Worm (Caenorhabditis elegans) whole organism, L1 larva: Measurements from ENCODE around the gene D1054.18.
A peak's percentile ranks its signal among the peaks of the same experiment; 100 is the strongest.

Source experiments
- C16A3.4 ChIP-seq: fragments of 150-350 bp; optimal IDR thresholded peaks from 2 replicates; lab custom pipeline; 2014; ENCODE audit warnings: missing biosample characterization, missing genetic modification characterization
- F16B12.6 ChIP-seq: fragments of 150-350 bp; optimal IDR thresholded peaks from 2 replicates; lab custom pipeline; 2014; ENCODE audit warnings: missing biosample characterization, missing genetic modification characterization
- Y116A8C.19 ChIP-seq: sonication (generic microtip); optimal IDR thresholded peaks from 2 replicates; lab custom pipeline; 2016; ENCODE audit warnings: missing compliant biosample characterization, missing genetic modification characterization, borderline replicate concordance
- aly-2 ChIP-seq: fragments of 150-350 bp; optimal IDR thresholded peaks from 2 replicates; lab custom pipeline; 2014; ENCODE audit warnings: missing biosample characterization, missing genetic modification characterization
- blmp-1 ChIP-seq: fragments of 150-350 bp; optimal IDR thresholded peaks from 2 replicates; lab custom pipeline; 2014; ENCODE audit warnings: missing biosample characterization, missing genetic modification characterization
- ceh-63 ChIP-seq: fragments of 200-800 bp; sonication (Bioruptor generic); optimal IDR thresholded peaks from 2 replicates; lab custom pipeline; 2018; ENCODE audit warnings: mild to moderate bottlenecking, missing genetic modification characterization, missing compliant biosample characterization
- ceh-82 ChIP-seq, 3 experiments: fragments of 150-350 bp in 1 of 3; sonication (generic microtip) in 2 of 3; optimal IDR thresholded peaks; 2 replicates each; lab custom pipeline; 2014 to 2017; ENCODE audit warnings: missing biosample characterization in 3 of 3, missing genetic modification characterization in 3 of 3
- ceh-88 ChIP-seq: fragments of 200-800 bp; sonication (Bioruptor generic); IDR thresholded peaks from 2 replicates; pipeline ENCODE4 v1.3.6; 2022; ENCODE audit warnings: missing genetic modification characterization, missing compliant biosample characterization
- efl-1 ChIP-seq, 4 experiments: fragments of 150-350 bp; optimal IDR thresholded peaks in 3 of 4; peaks in 1 of 4; 1 replicate in 1 of 4; 2 replicates in 3 of 4; lab custom pipeline; 2014; ENCODE audit warnings: missing biosample characterization in 2 of 4, missing genetic modification characterization in 2 of 4, missing genetic modification reagents in 2 of 4
- egl-13 ChIP-seq: sonication (generic microtip); optimal IDR thresholded peaks from 2 replicates; lab custom pipeline; 2016; ENCODE audit warnings: missing genotype, missing genetic modification reagents, missing genetic modification characterization, missing compliant biosample characterization
- elt-2 ChIP-seq: sonication (generic microtip); optimal IDR thresholded peaks from 2 replicates; lab custom pipeline; 2016; ENCODE audit warnings: missing genetic modification characterization, mild to moderate bottlenecking, inconsistent platforms, missing compliant biosample characterization, missing genetic modification reagents
- elt-3 ChIP-seq, 6 experiments: fragments of 150-350 bp in 1 of 6; sonication (generic microtip); optimal IDR thresholded peaks; 2 replicates each; lab custom pipeline; 2017 to 2018; ENCODE audit warnings: missing biosample characterization in 6 of 6, missing genetic modification characterization in 6 of 6, inconsistent platforms in 1 of 6
- ets-5 ChIP-seq: fragments of 200-800 bp; sonication (Bioruptor generic); IDR thresholded peaks from 2 replicates; pipeline ENCODE4 v1.3.6; 2022; ENCODE audit warnings: missing genetic modification characterization, missing compliant biosample characterization
- fkh-8 ChIP-seq: sonication (generic microtip); optimal IDR thresholded peaks from 2 replicates; lab custom pipeline; 2016; ENCODE audit warnings: mild to moderate bottlenecking, missing genetic modification characterization, missing compliant biosample characterization
- fos-1 ChIP-seq: fragments of 150-350 bp; optimal IDR thresholded peaks from 2 replicates; lab custom pipeline; 2014; ENCODE audit warnings: missing biosample characterization, missing genetic modification characterization
- hlh-17 ChIP-seq: fragments of 200-800 bp; sonication (Bioruptor generic); optimal IDR thresholded peaks from 2 replicates; lab custom pipeline; 2018; ENCODE audit warnings: missing genetic modification characterization, mild to moderate bottlenecking, missing compliant biosample characterization, moderate library complexity, borderline replicate concordance
- hlh-4 ChIP-seq: sonication (generic microtip); optimal IDR thresholded peaks from 2 replicates; lab custom pipeline; 2016; ENCODE audit warnings: mild to moderate bottlenecking, missing genetic modification characterization, missing compliant biosample characterization
- hpl-2 ChIP-seq: fragments of 150-350 bp; optimal IDR thresholded peaks from 2 replicates; lab custom pipeline; 2014; ENCODE audit warnings: missing biosample characterization, missing genetic modification reagents, missing genetic modification characterization
- irx-1 ChIP-seq: sonication (generic microtip); optimal IDR thresholded peaks from 2 replicates; lab custom pipeline; 2016; ENCODE audit warnings: missing genetic modification characterization, missing compliant biosample characterization
- isw-1 ChIP-seq: fragments of 200-800 bp; sonication (Bioruptor generic); IDR thresholded peaks from 2 replicates; pipeline ENCODE4 v1.3.6; 2022; ENCODE audit warnings: missing genetic modification characterization, missing compliant biosample characterization
- lin-14 ChIP-seq: fragments of 200-800 bp; sonication (Bioruptor generic); optimal IDR thresholded peaks from 2 replicates; lab custom pipeline; 2018; ENCODE audit warnings: mild to moderate bottlenecking, missing genetic modification characterization, moderate library complexity, missing compliant biosample characterization
- lin-35 ChIP-seq, 2 experiments: fragments of 150-350 bp; optimal IDR thresholded peaks; 2 replicates each; lab custom pipeline; 2014; ENCODE audit warnings: missing biosample characterization in 2 of 2, missing genetic modification characterization in 2 of 2, missing genetic modification reagents in 2 of 2
- lir-3 ChIP-seq: sonication (generic microtip); optimal IDR thresholded peaks from 2 replicates; lab custom pipeline; 2016; ENCODE audit warnings: mild to moderate bottlenecking, missing genetic modification characterization, moderate library complexity, missing compliant biosample characterization; ENCODE audit not compliant: poor library complexity
- mef-2 ChIP-seq: fragments of 150-350 bp; optimal IDR thresholded peaks from 2 replicates; lab custom pipeline; 2014; ENCODE audit warnings: missing biosample characterization, missing genetic modification characterization
- mep-1 ChIP-seq: fragments of 150-350 bp; optimal IDR thresholded peaks from 2 replicates; lab custom pipeline; 2014; ENCODE audit warnings: missing biosample characterization, missing genetic modification characterization
- nhr-12 ChIP-seq: sonication (generic microtip); optimal IDR thresholded peaks from 2 replicates; lab custom pipeline; 2017; ENCODE audit warnings: missing biosample characterization, missing genetic modification characterization
- nhr-19 ChIP-seq: fragments of 200-800 bp; sonication (Bioruptor generic); conservative IDR thresholded peaks from 2 replicates; pipeline ENCODE4 v1.3.6; 2022; ENCODE audit warnings: missing genetic modification characterization, missing compliant biosample characterization
- nhr-20 ChIP-seq: sonication (generic microtip); optimal IDR thresholded peaks from 2 replicates; lab custom pipeline; 2016; ENCODE audit warnings: mild to moderate bottlenecking, missing genetic modification characterization, missing compliant biosample characterization
- nhr-237 ChIP-seq: fragments of 150-350 bp; optimal IDR thresholded peaks from 2 replicates; lab custom pipeline; 2014; ENCODE audit warnings: missing biosample characterization, missing genetic modification characterization
- nhr-47 ChIP-seq: sonication (generic microtip); optimal IDR thresholded peaks from 2 replicates; lab custom pipeline; 2016; ENCODE audit warnings: mild to moderate bottlenecking, missing genetic modification characterization, moderate library complexity, missing compliant biosample characterization
- nhr-71 ChIP-seq: sonication (generic microtip); optimal IDR thresholded peaks from 2 replicates; lab custom pipeline; 2016; ENCODE audit warnings: mild to moderate bottlenecking, missing genetic modification characterization, moderate library complexity, missing compliant biosample characterization
- nhr-76 ChIP-seq: sonication (generic microtip); optimal IDR thresholded peaks from 2 replicates; lab custom pipeline; 2017; ENCODE audit warnings: missing biosample characterization, missing genetic modification characterization
- nhr-84 ChIP-seq: sonication (generic microtip); optimal IDR thresholded peaks from 2 replicates; lab custom pipeline; 2017; ENCODE audit warnings: missing biosample characterization, missing genetic modification characterization
- nhr-90 ChIP-seq: sonication (generic microtip); optimal IDR thresholded peaks from 2 replicates; lab custom pipeline; 2016; ENCODE audit warnings: mild to moderate bottlenecking, missing genetic modification characterization, missing compliant biosample characterization; ENCODE audit not compliant: poor library complexity
- pax-3 ChIP-seq: fragments of 200-800 bp; sonication (Bioruptor generic); optimal IDR thresholded peaks from 2 replicates; lab custom pipeline; 2018; ENCODE audit warnings: mild to moderate bottlenecking, missing genetic modification characterization, moderate library complexity, missing compliant biosample characterization
- rnt-1 ChIP-seq: sonication (generic microtip); optimal IDR thresholded peaks from 2 replicates; lab custom pipeline; 2016; ENCODE audit warnings: mild to moderate bottlenecking, missing genetic modification characterization, moderate library complexity, missing compliant biosample characterization
- snpc-4 ChIP-seq: fragments of 150-350 bp; optimal IDR thresholded peaks from 2 replicates; lab custom pipeline; 2014; ENCODE audit warnings: missing biosample characterization, missing genetic modification characterization
- snu-23 ChIP-seq: sonication (generic microtip); optimal IDR thresholded peaks from 2 replicates; lab custom pipeline; 2016; ENCODE audit warnings: missing genetic modification characterization, missing compliant biosample characterization
- sox-4 ChIP-seq: sonication (generic microtip); optimal IDR thresholded peaks from 2 replicates; lab custom pipeline; 2016; ENCODE audit warnings: missing genetic modification characterization, missing compliant biosample characterization
- sup-37 ChIP-seq: fragments of 200-800 bp; sonication (Bioruptor generic); optimal IDR thresholded peaks from 2 replicates; lab custom pipeline; 2018; ENCODE audit warnings: mild to moderate bottlenecking, missing genetic modification characterization, missing compliant biosample characterization
- swsn-7 ChIP-seq: sonication (generic microtip); optimal IDR thresholded peaks from 2 replicates; lab custom pipeline; 2016; ENCODE audit warnings: missing genetic modification characterization, missing compliant biosample characterization
- tbx-2 ChIP-seq: sonication (generic microtip); optimal IDR thresholded peaks from 2 replicates; lab custom pipeline; 2016; ENCODE audit warnings: missing genetic modification characterization, missing compliant biosample characterization
- tlp-1 ChIP-seq: fragments of 150-350 bp; optimal IDR thresholded peaks from 2 replicates; lab custom pipeline; 2014; ENCODE audit warnings: missing biosample characterization, missing genetic modification characterization
- unc-62 ChIP-seq: fragments of 150-350 bp; optimal IDR thresholded peaks from 2 replicates; lab custom pipeline; 2014; ENCODE audit warnings: missing biosample characterization, missing genetic modification reagents, missing genetic modification characterization
- unc-86 ChIP-seq: sonication (generic microtip); optimal IDR thresholded peaks from 2 replicates; lab custom pipeline; 2016; ENCODE audit warnings: missing genetic modification characterization, missing compliant biosample characterization
- vab-15 ChIP-seq: sonication (generic microtip); optimal IDR thresholded peaks from 2 replicates; lab custom pipeline; 2017; ENCODE audit warnings: missing genotype, mild to moderate bottlenecking, missing genetic modification characterization, missing compliant biosample characterization
- xbp-1 ChIP-seq: sonication (generic microtip); optimal IDR thresholded peaks from 2 replicates; lab custom pipeline; 2016; ENCODE audit warnings: missing genetic modification characterization, missing compliant biosample characterization
- zip-4 ChIP-seq: fragments of 200-800 bp; sonication (Bioruptor generic); optimal IDR thresholded peaks from 2 replicates; lab custom pipeline; 2018; ENCODE audit warnings: mild to moderate bottlenecking, missing genetic modification characterization, moderate library complexity, missing compliant biosample characterization
- ztf-11 ChIP-seq, 2 experiments: sonication (generic microtip); optimal IDR thresholded peaks; 2 replicates each; lab custom pipeline; 2016 to 2017; ENCODE audit warnings: missing genetic modification characterization in 2 of 2, missing biosample characterization in 1 of 2, missing compliant biosample characterization in 1 of 2

Gene D1054.18

ce11 chrV:10814333-10814732, 13.3 kb upstream of the D1054.18 start:
- TF ChIP-seq ceh-82 (tag; optimal IDR thresholded peaks at IDR 0.05; lab: Kevin White, UChicago) (no peak), hlh-4 (tag; lab: Kevin White, UChicago) (no peak), nhr-47 (no peak), irx-1 (tag; lab: Kevin White, UChicago) (no peak), lin-35 (GFP tag; optimal IDR thresholded peaks at IDR 0.05; lab: Kevin White, UChicago) (no peak), nhr-84 (tag; lab: Kevin White, UChicago) (no peak)

DNA sequence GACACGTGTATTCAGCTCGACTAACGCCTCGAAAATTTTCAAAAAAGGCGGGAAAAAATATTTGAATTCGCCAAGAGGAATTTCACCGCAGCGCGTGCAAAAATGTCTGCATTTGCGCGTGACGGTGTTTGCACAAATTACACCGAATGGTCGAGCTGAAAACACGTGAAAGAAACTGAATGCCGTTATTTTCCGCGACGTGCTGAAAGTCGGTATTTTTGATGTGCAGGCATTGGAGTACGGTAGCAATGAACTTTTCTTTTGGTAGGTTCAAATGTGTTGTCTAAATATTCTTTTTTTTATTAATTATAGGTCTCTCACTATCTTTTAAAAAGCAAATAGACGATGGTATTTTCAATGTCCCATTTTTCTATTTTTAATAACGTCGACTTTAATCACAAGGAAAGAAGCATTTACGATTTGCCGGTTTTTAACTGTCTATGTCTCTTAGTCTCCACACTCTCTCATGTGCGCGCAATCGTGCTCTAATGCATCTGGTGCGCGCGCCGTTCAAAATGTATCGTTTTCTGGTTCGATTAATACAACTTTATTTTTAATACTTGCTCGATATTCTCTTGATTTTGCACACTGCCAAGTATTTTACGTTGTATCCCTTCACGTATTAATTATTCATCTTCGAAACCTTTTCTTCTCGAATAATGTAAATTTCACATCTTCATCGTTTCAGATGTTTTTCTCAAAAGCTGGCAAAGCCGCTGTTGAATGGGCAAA, 12.6 kb upstream of the D1054.18 start, which contains the start of the genes C29A12.1 and lig-1:
TSS of gene C29A12.1 (minus strand) at position 63 of the 732 bp plus-strand sequence.
TSS of gene lig-1 (plus strand) at position 682 of the 732 bp plus-strand sequence.
- TF ChIP-seq Y116A8C.19 (tag; lab: Kevin White, UChicago): no peak
- peak; percentile 26 to 73 for TF ChIP-seq efl-1 (optimal IDR thresholded peaks at IDR 0.05; lab: Kevin White, UChicago)
- peak; percentile 79 to 97 for TF ChIP-seq efl-1 (GFP tag; optimal IDR thresholded peaks at IDR 0.05 in 1 of 2; lab: Kevin White, UChicago)
- TF ChIP-seq vab-15 (tag; lab: Kevin White, UChicago): no peak
- TF ChIP-seq nhr-71 (tag; lab: Kevin White, UChicago): peak; percentile 22
- TF ChIP-seq unc-86 (tag; lab: Kevin White, UChicago): no peak
- TF ChIP-seq ceh-82 (tag; optimal IDR thresholded peaks at IDR 0.05; lab: Kevin White, UChicago): no peak
- no peak for TF ChIP-seq mep-1
- no peak for TF ChIP-seq hlh-4 (tag; lab: Kevin White, UChicago)
- no peak for TF ChIP-seq lir-3 (tag; lab: Kevin White, UChicago)
- no peak for TF ChIP-seq nhr-84 (tag; lab: Kevin White, UChicago)
- no peak for TF ChIP-seq egl-13 (tag; lab: Kevin White, UChicago)
- TF ChIP-seq ztf-11 (tag; optimal IDR thresholded peaks at IDR 0.05; lab: Kevin White, UChicago): no peak
- TF ChIP-seq mef-2 (tag; lab: Kevin White, UChicago): no peak
- no peak for TF ChIP-seq ets-5 (GFP tag; lab: Robert Waterston, UW)
- TF ChIP-seq rnt-1 (tag; lab: Kevin White, UChicago): no peak
- peak; percentile 16 for TF ChIP-seq xbp-1 (tag; lab: Kevin White, UChicago)
- no peak for TF ChIP-seq sox-4 (tag; lab: Kevin White, UChicago)
- TF ChIP-seq tlp-1 (tag; lab: Kevin White, UChicago): no peak
- no peak for TF ChIP-seq pax-3
- no peak for TF ChIP-seq nhr-19 (GFP tag; lab: Robert Waterston, UW)
- no peak for TF ChIP-seq snpc-4 (tag; lab: Kevin White, UChicago)
- TF ChIP-seq blmp-1 (tag; lab: Kevin White, UChicago): peak; percentile 57
- TF ChIP-seq swsn-7 (tag; lab: Kevin White, UChicago): no peak
- TF ChIP-seq unc-62 (GFP tag; lab: Kevin White, UChicago): no peak
- peak; percentile 3 for TF ChIP-seq nhr-20 (tag; lab: Kevin White, UChicago)
- no peak for TF ChIP-seq nhr-90
- no peak for TF ChIP-seq zip-4
- TF ChIP-seq ceh-88 (GFP tag; lab: Robert Waterston, UW): no peak
- TF ChIP-seq tbx-2 (tag; lab: Kevin White, UChicago): no peak
- no peak for TF ChIP-seq fkh-8 (tag; lab: Kevin White, UChicago)
- TF ChIP-seq nhr-12 (tag; lab: Kevin White, UChicago): no peak
- no peak for TF ChIP-seq nhr-237
- no peak for TF ChIP-seq F16B12.6 (tag; lab: Kevin White, UChicago)
- no peak for TF ChIP-seq elt-2 (tag; lab: Kevin White, UChicago)
- TF ChIP-seq lin-14: peak; percentile 46
- TF ChIP-seq snu-23 (GFP tag; lab: Kevin White, UChicago): peak; percentile 17
- TF ChIP-seq C16A3.4: peak; percentile 42
- no peak for TF ChIP-seq hlh-17 (GFP tag; lab: Kevin White, UChicago)
- peak; percentile 45 to 88 for TF ChIP-seq lin-35 (GFP tag; optimal IDR thresholded peaks at IDR 0.05; lab: Kevin White, UChicago)
- TF ChIP-seq sup-37 (GFP tag; lab: Kevin White, UChicago): no peak
- no peak for TF ChIP-seq ceh-63 (GFP tag; lab: Kevin White, UChicago)
- TF ChIP-seq elt-3 (tag; optimal IDR thresholded peaks at IDR 0.05; lab: Kevin White, UChicago): peak in 1 of 6 experiments; percentile 22
- TF ChIP-seq aly-2 (tag; lab: Kevin White, UChicago): no peak
- TF ChIP-seq isw-1: no peak
- no peak for TF ChIP-seq hpl-2 (GFP tag; lab: Kevin White, UChicago)
- TF ChIP-seq fos-1: no peak
- no peak for TF ChIP-seq nhr-76 (tag; lab: Kevin White, UChicago)
